Worm (Caenorhabditis elegans) whole organism, early embryonic: ENCODE results near the gene rpia-1.

Experiments used
- ama-1 ChIP-seq: fragments of 150-350 bp; optimal IDR thresholded peaks from 2 replicates; lab custom pipeline; 2014
- ceh-13 ChIP-seq: fragments of 200-800 bp; sonication (Bioruptor generic); optimal IDR thresholded peaks from 2 replicates; lab custom pipeline; 2018; ENCODE audit warnings: mild to moderate bottlenecking, missing genetic modification characterization, missing compliant biosample characterization
- flt-1 ChIP-seq: fragments of 200-800 bp; sonication (Bioruptor generic); IDR thresholded peaks from 2 replicates; pipeline ENCODE4 v1.3.6; 2022; ENCODE audit warnings: missing genetic modification characterization, missing compliant biosample characterization
- hmg-4 ChIP-seq: fragments of 200-800 bp; sonication (Bioruptor generic); optimal IDR thresholded peaks from 2 replicates; lab custom pipeline; 2018; ENCODE audit warnings: mild to moderate bottlenecking, missing genetic modification characterization, missing compliant biosample characterization

DNA sequence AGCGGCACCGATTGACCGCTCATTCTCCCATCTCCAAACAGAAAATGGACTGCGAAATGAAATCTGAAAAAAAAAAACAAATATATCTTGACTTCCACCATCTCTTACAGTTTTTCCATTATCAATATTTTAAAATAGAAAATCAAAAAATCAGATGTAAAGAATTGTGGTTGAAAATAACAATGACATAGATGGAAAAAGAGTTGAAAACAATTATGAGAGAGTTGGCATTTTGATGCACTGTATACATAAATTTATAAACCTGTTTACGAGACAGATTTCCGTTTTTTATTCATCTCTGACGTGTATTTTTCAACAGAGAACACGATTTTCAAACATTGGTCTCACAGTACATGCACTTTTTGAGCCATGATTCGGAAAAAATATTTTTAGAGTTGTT is 42.2 kb upstream of the rpia-1 start, which contains the start of gene ZK418.7:
- TF ChIP-seq hmg-4 (GFP tag; lab: Kevin White, UChicago) (no peak), flt-1 (GFP tag; lab: Robert Waterston, UW) (no peak), ama-1 (lab: Kevin White, UChicago) (no peak), ceh-13 (GFP tag; lab: Kevin White, UChicago) (no peak)
